Fruit fly (Drosophila melanogaster): ENCODE results near the gene Cpr64Ac.
A peak's percentile ranks its signal among the peaks of the same experiment; 100 is the strongest.

Cpr64Ac gene

dm6 chr3L:4220679-4221078 lies 8.0 kb upstream of the Cpr64Ac start (continued):
- TF ChIP-seq CG3407 (GFP tag; optimal IDR thresholded peaks at IDR 0.05) (peak; percentile 8), slp2 (GFP tag; optimal IDR thresholded peaks at IDR 0.05) (no peak), pb (GFP tag; optimal IDR thresholded peaks at IDR 0.05) (no peak), danr (GFP tag; IDR thresholded peaks at IDR 0.05) (no peak), CG14050 (GFP tag; IDR thresholded peaks at IDR 0.05) (no peak), Opbp (GFP tag; IDR thresholded peaks at IDR 0.05; ENCODE audit: partially characterized antibody) (no peak), stc (GFP tag; IDR thresholded peaks at IDR 0.05) (0 out of 2 replicates have a peak, but pooled peaks have one; percentile 16), Dfd (GFP tag; optimal IDR thresholded peaks at IDR 0.05) (no peak), CG6813 (GFP tag; optimal IDR thresholded peaks at IDR 0.05) (peak; percentile 15), Kr (GFP tag; optimal IDR thresholded peaks at IDR 0.05) (no peak), bsh (GFP tag; optimal IDR thresholded peaks at IDR 0.05) (peak in 1 of 2 experiments; percentile 21), ci (GFP tag; IDR thresholded peaks at IDR 0.05) (0 out of 3 replicates have a peak, but pooled peaks have one; percentile 46), unpg (GFP tag; optimal IDR thresholded peaks at IDR 0.05) (no peak), Blimp-1 (GFP tag; optimal IDR thresholded peaks at IDR 0.05) (peak; percentile 2), cg (GFP tag; optimal IDR thresholded peaks at IDR 0.05) (no peak), CG8281 (tag; optimal IDR thresholded peaks at IDR 0.05) (no peak), CG4854 (GFP tag; optimal IDR thresholded peaks at IDR 0.05) (no peak), lbe (GFP tag; optimal IDR thresholded peaks at IDR 0.05) (peak; percentile 31), CG12769 (tag; optimal IDR thresholded peaks at IDR 0.05) (no peak), ATbp (GFP tag; optimal IDR thresholded peaks at IDR 0.05) (peak; percentile 46), usp (GFP tag; optimal IDR thresholded peaks at IDR 0.05) (no peak), croc (GFP tag; conservative IDR thresholded peaks at IDR 0.05) (no peak), Med (GFP tag) (peak; percentile 37), CG18011 (GFP tag; optimal IDR thresholded peaks at IDR 0.05) (no peak), CG10209 (GFP tag; optimal IDR thresholded peaks at IDR 0.05) (no peak), sisA (GFP tag; IDR thresholded peaks at IDR 0.05) (no peak), az2 (GFP tag; optimal IDR thresholded peaks at IDR 0.05) (no peak), gfzf (GFP tag; optimal IDR thresholded peaks at IDR 0.05) (no peak), CG15601 (tag; optimal IDR thresholded peaks at IDR 0.05) (no peak), D (optimal IDR thresholded peaks at IDR 0.05) (no peak), D (GFP tag; optimal IDR thresholded peaks at IDR 0.05) (no peak), Eip74EF (GFP tag; optimal IDR thresholded peaks at IDR 0.05) (no peak), CG7839 (tag; optimal IDR thresholded peaks at IDR 0.05) (no peak), CG14710 (tag; optimal IDR thresholded peaks at IDR 0.05) (no peak), jing (GFP tag; optimal IDR thresholded peaks at IDR 0.05) (no peak), D19A (tag; optimal IDR thresholded peaks at IDR 0.05) (no peak), kah (GFP tag; optimal IDR thresholded peaks at IDR 0.05) (no peak), CG2120 (GFP tag; optimal IDR thresholded peaks at IDR 0.05) (no peak), B-H2 (GFP tag; optimal IDR thresholded peaks at IDR 0.05) (no peak), Dref (GFP tag; IDR thresholded peaks at IDR 0.05) (no peak), CG16815 (GFP tag; optimal IDR thresholded peaks at IDR 0.05) (no peak), ro (GFP tag; IDR thresholded peaks at IDR 0.05) (no peak), gsb-n (tag; optimal IDR thresholded peaks at IDR 0.05) (no peak), cas (GFP tag; IDR thresholded peaks at IDR 0.05) (no peak), Bteb2 (GFP tag; optimal IDR thresholded peaks at IDR 0.05) (no peak), Trl (optimal IDR thresholded peaks at IDR 0.05) (no peak), Trl (GFP tag; optimal IDR thresholded peaks at IDR 0.05) (no peak), pfk (GFP tag; optimal IDR thresholded peaks at IDR 0.05) (no peak), ken (GFP tag; IDR thresholded peaks at IDR 0.05) (no peak), CG7271 (tag; optimal IDR thresholded peaks at IDR 0.05) (no peak), CG5180 (GFP tag; optimal IDR thresholded peaks at IDR 0.05) (no peak)

Data from whole organism, embryonic.